Worm (Caenorhabditis elegans) whole organism, L4/young adult: ENCODE results near the gene unc-86.

Source experiments
- W03F9.2 ChIP-seq: fragments of 150-350 bp; optimal IDR thresholded peaks from 2 replicates; lab custom pipeline; 2014; ENCODE audit warnings: missing biosample characterization, missing genetic modification characterization
- dao-5 ChIP-seq: sonication (generic microtip); optimal IDR thresholded peaks from 2 replicates; lab custom pipeline; 2016; ENCODE audit warnings: missing genotype, missing genetic modification characterization, moderate library complexity, missing compliant biosample characterization
- him-1 ChIP-seq: sonication (generic microtip); optimal IDR thresholded peaks from 2 replicates; lab custom pipeline; 2016; ENCODE audit warnings: missing genotype, missing genetic modification reagents, missing genetic modification characterization, missing compliant biosample characterization

DNA sequence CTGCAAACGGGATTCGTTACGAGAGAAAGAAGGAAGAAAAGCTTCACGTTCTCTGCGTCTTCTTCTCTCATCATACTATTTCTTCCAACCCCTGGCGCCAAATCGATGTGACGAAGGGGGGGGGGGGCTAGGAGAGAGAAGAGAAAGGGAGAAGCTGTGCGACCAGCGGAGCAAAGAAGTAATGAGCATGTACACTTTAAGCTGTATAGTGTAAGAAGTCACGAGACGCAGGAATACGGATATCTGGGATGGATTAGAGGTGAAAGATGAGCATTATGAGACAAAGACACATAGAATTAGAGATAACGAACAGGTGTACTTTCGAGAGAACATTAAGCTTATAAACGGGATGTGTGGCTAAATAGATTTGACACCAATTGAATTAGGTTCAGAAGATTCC is 14.4 kb downstream of the unc-86 start:
- TF ChIP-seq W03F9.2 = peak; percentile 25
- TF ChIP-seq him-1 (tag; lab: Kevin White, UChicago) = peak; percentile 42
- TF ChIP-seq dao-5 (tag; lab: Kevin White, UChicago) = no peak
